Fruit fly (Drosophila melanogaster): ENCODE results near the gene CG12170.

The CG12170 gene

DNA sequence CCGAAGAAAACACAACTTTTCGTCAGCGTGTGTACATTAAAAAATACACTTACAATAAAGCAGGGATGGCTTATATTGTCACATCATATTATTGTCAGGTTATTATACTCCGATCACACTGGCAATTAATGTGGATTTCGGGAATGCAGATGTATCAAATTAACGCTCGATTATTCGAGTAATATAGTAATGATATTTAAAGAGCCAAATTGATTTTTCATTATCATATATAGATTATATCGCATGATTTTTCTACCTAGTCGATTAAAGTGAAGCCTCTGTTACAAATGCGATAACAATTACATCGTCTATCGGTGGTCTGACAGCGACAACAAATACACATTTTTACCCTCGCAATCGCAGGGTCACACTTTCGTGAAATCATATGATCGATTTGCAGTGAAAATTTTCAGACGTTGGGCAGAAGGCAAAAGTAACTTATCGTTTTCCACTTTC is 45.6 kb upstream of the CG12170 start, which contains the start of the genes noi and Vha26 (continued):
- TF ChIP-seq Myb (GFP tag; optimal IDR thresholded peaks at IDR 0.05): peak; percentile 63
- TF ChIP-seq Atf6 (GFP tag; IDR thresholded peaks at IDR 0.05): no peak
- TF ChIP-seq CG13624 (GFP tag; optimal IDR thresholded peaks at IDR 0.05): peak; percentile 33
- peak; percentile 91 for TF ChIP-seq Med (GFP tag)
- TF ChIP-seq Sry-δ (GFP tag; optimal IDR thresholded peaks at IDR 0.05): peak; percentile 74
- TF ChIP-seq onecut (GFP tag; IDR thresholded peaks at IDR 0.05): peak; percentile 59
- no peak for TF ChIP-seq Rx (GFP tag; IDR thresholded peaks at IDR 0.05)
- no peak for TF ChIP-seq dati (GFP tag; IDR thresholded peaks at IDR 0.05)
- TF ChIP-seq CG31388 (GFP tag; optimal IDR thresholded peaks at IDR 0.05): no peak
- peak; percentile 18 for TF ChIP-seq Sry-β (GFP tag; optimal IDR thresholded peaks at IDR 0.05)
- no peak for TF ChIP-seq CG10209 (GFP tag; optimal IDR thresholded peaks at IDR 0.05)
- TF ChIP-seq cwo (GFP tag; optimal IDR thresholded peaks at IDR 0.05): no peak
- TF ChIP-seq pzg (GFP tag; optimal IDR thresholded peaks at IDR 0.05): peak; percentile 90
- peak; percentile 29 for TF ChIP-seq Dip3 (GFP tag; optimal IDR thresholded peaks at IDR 0.05)
- peak; percentile 4 to 43 for TF ChIP-seq Pdp1 (GFP tag; optimal IDR thresholded peaks at IDR 0.05)
- TF ChIP-seq odd (GFP tag; optimal IDR thresholded peaks at IDR 0.05): no peak
- TF ChIP-seq CG4328 (GFP tag; optimal IDR thresholded peaks at IDR 0.05): no peak
- TF ChIP-seq dysf (GFP tag; IDR thresholded peaks at IDR 0.05): 0 out of 3 replicates have a peak, but pooled peaks have one; percentile 35
- TF ChIP-seq CG11093 (GFP tag; IDR thresholded peaks at IDR 0.05): no peak
- TF ChIP-seq CG16779 (GFP tag; IDR thresholded peaks at IDR 0.05): no peak
- no peak for TF ChIP-seq CG10321 (GFP tag; IDR thresholded peaks at IDR 0.05)
- no peak for TF ChIP-seq CG5953 (GFP tag; IDR thresholded peaks at IDR 0.05)
- no peak for TF ChIP-seq CG3407 (GFP tag; optimal IDR thresholded peaks at IDR 0.05)
- TF ChIP-seq CoRest (tag; optimal IDR thresholded peaks at IDR 0.05): no peak
- TF ChIP-seq Gug (GFP tag; IDR thresholded peaks at IDR 0.05): 0 out of 4 replicates have a peak, but pooled peaks have one; percentile 23
- TF ChIP-seq HHEX (GFP tag; optimal IDR thresholded peaks at IDR 0.05): no peak
- no peak for TF ChIP-seq CG8089 (GFP tag; optimal IDR thresholded peaks at IDR 0.05)
- no peak for TF ChIP-seq CG12219 (GFP tag; optimal IDR thresholded peaks at IDR 0.05)
- TF ChIP-seq CG16863 (GFP tag; optimal IDR thresholded peaks at IDR 0.05): no peak
- TF ChIP-seq pnt (GFP tag; optimal IDR thresholded peaks at IDR 0.05): no peak
- TF ChIP-seq HLH3B (GFP tag; IDR thresholded peaks at IDR 0.05): no peak
- no peak for TF ChIP-seq nom (GFP tag; optimal IDR thresholded peaks at IDR 0.05)
- peak; percentile 37; the same call in 1 of the 2 replicates for TF ChIP-seq sna (GFP tag; IDR thresholded peaks at IDR 0.05; ENCODE audit: partially characterized antibody)
- TF ChIP-seq scrt (GFP tag; optimal IDR thresholded peaks at IDR 0.05): no peak
- TF ChIP-seq Dfd (GFP tag; optimal IDR thresholded peaks at IDR 0.05): peak in 1 of 2 experiments; percentile 90
- no peak for TF ChIP-seq CG8478 (optimal IDR thresholded peaks at IDR 0.05)
- no peak for TF ChIP-seq E2f1 (GFP tag; IDR thresholded peaks at IDR 0.05)
- no peak for TF ChIP-seq D (optimal IDR thresholded peaks at IDR 0.05)
- TF ChIP-seq D (GFP tag; optimal IDR thresholded peaks at IDR 0.05): no peak
- no peak for TF ChIP-seq croc (GFP tag; conservative IDR thresholded peaks at IDR 0.05)
- TF ChIP-seq nau (GFP tag; optimal IDR thresholded peaks at IDR 0.05): no peak
- no peak for TF ChIP-seq CG14014 (GFP tag; IDR thresholded peaks at IDR 0.05)
- TF ChIP-seq Dek (tag; optimal IDR thresholded peaks at IDR 0.05): no peak
- no peak for TF ChIP-seq peb (GFP tag; IDR thresholded peaks at IDR 0.05)
- no peak for TF ChIP-seq abd-A (tag; optimal IDR thresholded peaks at IDR 0.05)
- no peak for TF ChIP-seq CG17385 (GFP tag; optimal IDR thresholded peaks at IDR 0.05)
- TF ChIP-seq sc (optimal IDR thresholded peaks at IDR 0.05): no peak
- TF ChIP-seq sc (GFP tag; optimal IDR thresholded peaks at IDR 0.05): no peak
- TF ChIP-seq CG1529 (GFP tag; optimal IDR thresholded peaks at IDR 0.05): no peak
- TF ChIP-seq CG6791 (GFP tag; IDR thresholded peaks at IDR 0.05; ENCODE audit: partially characterized antibody): peak; percentile 55; the same call in 1 of the 3 replicates
- TF ChIP-seq TFAM (GFP tag; optimal IDR thresholded peaks at IDR 0.05): no peak
- TF ChIP-seq gsb (GFP tag; IDR thresholded peaks at IDR 0.05): no peak
